Fruit fly (Drosophila melanogaster): Measurements from ENCODE around the gene Scgalpha.

dm6 chr2L:8338039-8338438 is 34.8 kb downstream of the Scgalpha start, which contains the start of gene witty:
- TF ChIP-seq fd96Ca (GFP tag; IDR thresholded peaks at IDR 0.05): no peak
- TF ChIP-seq CG4496 (GFP tag; IDR thresholded peaks at IDR 0.05): no peak
- no peak for TF ChIP-seq Pif1A (GFP tag; optimal IDR thresholded peaks at IDR 0.05)
- no peak for TF ChIP-seq Pif1B (GFP tag; optimal IDR thresholded peaks at IDR 0.05)
- no peak for TF ChIP-seq CG15710 (tag; optimal IDR thresholded peaks at IDR 0.05)
- no peak for TF ChIP-seq CG8301 (tag; optimal IDR thresholded peaks at IDR 0.05)
- no peak for TF ChIP-seq CG13204 (GFP tag; optimal IDR thresholded peaks at IDR 0.05)
- no peak for TF ChIP-seq EcR (GFP tag; optimal IDR thresholded peaks at IDR 0.05)
- no peak for TF ChIP-seq CG12605 (GFP tag; IDR thresholded peaks at IDR 0.05)
- no peak for TF ChIP-seq Ets98B (GFP tag; IDR thresholded peaks at IDR 0.05)
- no peak for TF ChIP-seq CG14655 (GFP tag; optimal IDR thresholded peaks at IDR 0.05)
- TF ChIP-seq CG32121 (GFP tag; IDR thresholded peaks at IDR 0.05): no peak
- no peak for TF ChIP-seq CG17806 (tag; optimal IDR thresholded peaks at IDR 0.05)
- no peak for TF ChIP-seq CG9948 (tag; optimal IDR thresholded peaks at IDR 0.05)

All from whole organism, pupa.